Worm (Caenorhabditis elegans): ENCODE measurements around the gene C49F5.3.

- TF ChIP-seq lsy-2 (tag; optimal IDR thresholded peaks at IDR 0.05) (no peak), flh-1 (GFP tag; optimal IDR thresholded peaks at IDR 0.05) (no peak), unc-62 (GFP tag; optimal IDR thresholded peaks at IDR 0.05) (no peak), nhr-12 (tag; optimal IDR thresholded peaks at IDR 0.05) (no peak), elt-1 (tag; optimal IDR thresholded peaks at IDR 0.05; ENCODE audit: borderline replicate concordance, insufficient read depth) (no peak), lin-13 (tag; optimal IDR thresholded peaks at IDR 0.05) (no peak)
These were observed 1.4 kb downstream of the C49F5.3 start, which contains the start of gene nhr-167 for ce11 chrX:11982065-11982464.

Measured in whole organism, mixed stage, embryonic.